Worm (Caenorhabditis elegans) whole organism, L3 larva: ENCODE data around the gene paic-1.

Experiments
- R02D3.7 ChIP-seq: fragments of 150-350 bp; optimal IDR thresholded peaks from 2 replicates; lab custom pipeline; 2014; ENCODE audit warnings: missing biosample characterization, missing genetic modification characterization
- ZK546.5 ChIP-seq: sonication (generic microtip); optimal IDR thresholded peaks from 2 replicates; lab custom pipeline; 2017; ENCODE audit warnings: missing biosample characterization, missing genetic modification characterization
- aly-2 ChIP-seq: fragments of 150-350 bp; optimal IDR thresholded peaks from 2 replicates; lab custom pipeline; 2014; ENCODE audit warnings: missing biosample characterization, missing genetic modification characterization
- ama-1 ChIP-seq: fragments of 150-350 bp; optimal IDR thresholded peaks from 2 replicates; lab custom pipeline; 2018
- ceh-16 ChIP-seq: sonication (generic microtip); optimal IDR thresholded peaks from 2 replicates; lab custom pipeline; 2017; ENCODE audit warnings: missing biosample characterization, missing genetic modification characterization
- ceh-82 ChIP-seq: fragments of 150-350 bp; optimal IDR thresholded peaks from 2 replicates; lab custom pipeline; 2014; ENCODE audit warnings: missing biosample characterization, missing genetic modification characterization
- ceh-9 ChIP-seq: sonication (generic microtip); optimal IDR thresholded peaks from 2 replicates; lab custom pipeline; 2018; ENCODE audit warnings: missing biosample characterization, missing genetic modification characterization
- daf-12 ChIP-seq: fragments of 150-350 bp; optimal IDR thresholded peaks from 2 replicates; lab custom pipeline; 2014; ENCODE audit warnings: missing biosample characterization, missing genetic modification reagents, missing genetic modification characterization
- egl-27 ChIP-seq: sonication (generic microtip); optimal IDR thresholded peaks from 4 replicates; lab custom pipeline; 2017; ENCODE audit warnings: missing biosample characterization, missing genetic modification reagents, missing genetic modification characterization
- elt-1 ChIP-seq: fragments of 150-350 bp; optimal IDR thresholded peaks from 2 replicates; lab custom pipeline; 2014; ENCODE audit warnings: missing biosample characterization, missing genetic modification characterization
- elt-2 ChIP-seq: sonication (generic microtip); optimal IDR thresholded peaks from 2 replicates; lab custom pipeline; 2016; ENCODE audit warnings: missing genetic modification reagents, mild to moderate bottlenecking, missing genetic modification characterization, missing compliant biosample characterization
- elt-3 ChIP-seq, 3 experiments: fragments of 150-350 bp in 1 of 3; sonication (generic microtip) in 2 of 3; optimal IDR thresholded peaks; 2 replicates in 2 of 3; 4 replicates in 1 of 3; lab custom pipeline; 2014 to 2017; ENCODE audit warnings: missing biosample characterization in 3 of 3, missing genetic modification characterization in 3 of 3
- eor-1 ChIP-seq, 2 experiments: fragments of 150-350 bp; optimal IDR thresholded peaks; 2 replicates each; lab custom pipeline; 2014 to 2018; ENCODE audit warnings: missing biosample characterization in 2 of 2, missing genetic modification characterization in 2 of 2
- fkh-10 ChIP-seq: sonication (generic microtip); optimal IDR thresholded peaks from 2 replicates; lab custom pipeline; 2017; ENCODE audit warnings: missing biosample characterization, missing genetic modification reagents, missing genetic modification characterization
- fkh-2 ChIP-seq: fragments of 150-350 bp; optimal IDR thresholded peaks from 2 replicates; lab custom pipeline; 2014; ENCODE audit warnings: missing biosample characterization, missing genetic modification reagents, missing genetic modification characterization
- jun-1 ChIP-seq: fragments of 150-350 bp; optimal IDR thresholded peaks from 2 replicates; lab custom pipeline; 2014; ENCODE audit warnings: missing biosample characterization, missing genetic modification reagents, missing genetic modification characterization
- lin-15B ChIP-seq: fragments of 150-350 bp; optimal IDR thresholded peaks from 2 replicates; lab custom pipeline; 2014; ENCODE audit warnings: missing biosample characterization, missing genetic modification characterization
- lin-39 ChIP-seq: fragments of 150-350 bp; optimal IDR thresholded peaks from 2 replicates; lab custom pipeline; 2018; ENCODE audit warnings: missing biosample characterization, missing genetic modification reagents, missing genetic modification characterization
- lsy-12 ChIP-seq: sonication (generic microtip); optimal IDR thresholded peaks from 2 replicates; lab custom pipeline; 2016; ENCODE audit warnings: mild to moderate bottlenecking, missing genetic modification characterization, missing compliant biosample characterization
- mdl-1 ChIP-seq: fragments of 150-350 bp; optimal IDR thresholded peaks from 2 replicates; lab custom pipeline; 2014; ENCODE audit warnings: missing biosample characterization, missing genetic modification characterization
- nfya-1 ChIP-seq: sonication (generic microtip); optimal IDR thresholded peaks from 2 replicates; lab custom pipeline; 2017; ENCODE audit warnings: missing genetic modification characterization, mild to moderate bottlenecking, missing compliant biosample characterization, antibody characterized with exemption, moderate library complexity; ENCODE audit not compliant: insufficient read depth
- nhr-12 ChIP-seq: fragments of 150-350 bp; optimal IDR thresholded peaks from 2 replicates; lab custom pipeline; 2014; ENCODE audit warnings: missing biosample characterization, missing genetic modification characterization
- nhr-23 ChIP-seq: fragments of 150-350 bp; optimal IDR thresholded peaks from 2 replicates; lab custom pipeline; 2014; ENCODE audit warnings: missing biosample characterization, missing genetic modification reagents, missing genetic modification characterization
- nhr-237 ChIP-seq: fragments of 150-350 bp; optimal IDR thresholded peaks from 2 replicates; lab custom pipeline; 2014; ENCODE audit warnings: missing biosample characterization, missing genetic modification characterization
- nhr-25 ChIP-seq: sonication (generic microtip); optimal IDR thresholded peaks from 2 replicates; lab custom pipeline; 2017; ENCODE audit warnings: missing biosample characterization, missing genetic modification characterization
- nhr-43 ChIP-seq: sonication (generic microtip); optimal IDR thresholded peaks from 2 replicates; lab custom pipeline; 2016; ENCODE audit warnings: mild to moderate bottlenecking, missing genetic modification characterization, missing compliant biosample characterization; ENCODE audit not compliant: poor library complexity, severe bottlenecking
- nhr-67 ChIP-seq: fragments of 150-350 bp; optimal IDR thresholded peaks from 2 replicates; lab custom pipeline; 2014; ENCODE audit warnings: missing biosample characterization, missing genetic modification characterization
- nhr-76 ChIP-seq: fragments of 150-350 bp; sonication (generic microtip); optimal IDR thresholded peaks from 5 replicates; lab custom pipeline; 2014; ENCODE audit warnings: missing biosample characterization, missing genetic modification characterization
- nhr-77 ChIP-seq: fragments of 150-350 bp; optimal IDR thresholded peaks from 2 replicates; lab custom pipeline; 2014; ENCODE audit warnings: missing biosample characterization, missing genetic modification characterization
- pha-4 ChIP-seq: fragments of 150-350 bp; optimal IDR thresholded peaks from 2 replicates; lab custom pipeline; 2014; ENCODE audit warnings: missing biosample characterization, missing genetic modification reagents, missing genetic modification characterization
- pqm-1 ChIP-seq: fragments of 150-350 bp; optimal IDR thresholded peaks from 2 replicates; lab custom pipeline; 2017; ENCODE audit warnings: missing biosample characterization, missing genetic modification characterization, inconsistent platforms
- skn-1 ChIP-seq: fragments of 150-350 bp; optimal IDR thresholded peaks from 2 replicates; lab custom pipeline; 2014; ENCODE audit warnings: missing biosample characterization, missing genetic modification characterization
- snpc-4 ChIP-seq: fragments of 150-350 bp; optimal IDR thresholded peaks from 2 replicates; lab custom pipeline; 2014; ENCODE audit warnings: missing biosample characterization, missing genetic modification characterization
- unc-39 ChIP-seq: sonication (generic microtip); optimal IDR thresholded peaks from 4 replicates; lab custom pipeline; 2017; ENCODE audit warnings: missing biosample characterization, missing genetic modification characterization
- unc-62 ChIP-seq: fragments of 150-350 bp; sonication (generic microtip); optimal IDR thresholded peaks from 4 replicates; lab custom pipeline; 2014; ENCODE audit warnings: missing biosample characterization, missing genetic modification reagents, missing genetic modification characterization
- zag-1 ChIP-seq: fragments of 150-350 bp; optimal IDR thresholded peaks from 2 replicates; lab custom pipeline; 2014; ENCODE audit warnings: missing biosample characterization, missing genetic modification characterization
- ztf-4 ChIP-seq: fragments of 150-350 bp; optimal IDR thresholded peaks from 2 replicates; lab custom pipeline; 2014; ENCODE audit warnings: missing biosample characterization, missing genetic modification characterization

The paic-1 gene

DNA sequence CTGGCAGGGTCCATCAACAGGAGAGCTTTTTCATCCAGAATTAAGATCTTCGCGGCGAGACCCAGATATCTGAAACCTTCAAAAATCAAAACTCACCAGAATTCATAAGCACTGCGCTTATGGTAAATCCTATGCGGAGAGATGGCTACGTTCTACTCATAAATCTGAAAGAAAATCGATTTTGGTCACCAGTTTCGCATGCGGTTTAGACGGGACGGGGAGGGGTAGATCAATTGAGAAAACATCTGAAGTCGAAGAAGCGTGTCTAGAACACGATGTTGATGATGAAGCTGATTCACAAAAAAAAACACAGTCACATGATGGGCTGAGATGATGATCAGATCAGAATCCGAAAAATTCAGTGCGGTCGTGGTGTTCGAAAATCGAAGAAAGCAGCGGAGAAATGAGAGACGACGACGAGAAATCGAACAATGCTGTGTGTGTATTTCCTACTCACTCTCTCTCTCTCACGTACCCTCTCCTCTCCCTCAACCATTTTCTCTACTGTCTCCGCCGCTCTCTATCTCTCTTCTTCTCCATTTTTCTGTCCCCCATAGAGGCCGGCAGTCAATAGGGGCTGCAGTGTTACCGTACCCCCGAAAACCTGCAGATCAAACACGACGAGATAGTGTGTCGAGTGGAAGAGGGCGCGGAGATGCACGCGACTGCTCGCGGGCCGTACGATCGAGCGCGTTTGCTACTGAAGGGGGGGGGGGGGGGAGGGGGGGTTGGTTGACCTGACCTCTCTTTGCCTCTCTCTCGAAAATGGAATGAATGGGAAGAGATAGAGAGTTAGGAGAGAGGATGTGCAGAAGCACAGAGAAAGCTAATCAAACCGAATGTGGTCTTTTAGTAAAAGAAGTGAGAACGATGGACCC is 4.2 kb upstream of the paic-1 start, which contains the start of gene ntl-2 (continued):
- TF ChIP-seq ama-1 (lab: Kevin White, UChicago) (peak; percentile 79), R02D3.7 (tag; lab: Kevin White, UChicago) (peak; percentile 83), jun-1 (tag; lab: Kevin White, UChicago) (peak; percentile 94), nhr-67 (tag; lab: Kevin White, UChicago) (no peak), ceh-16 (tag; lab: Kevin White, UChicago) (no peak), ceh-82 (tag; lab: Kevin White, UChicago) (peak; percentile 91), zag-1 (tag; lab: Kevin White, UChicago) (peak; percentile 64), nhr-23 (tag; lab: Kevin White, UChicago) (peak; percentile 94), lin-15B (tag; lab: Kevin White, UChicago) (peak; percentile 98), ZK546.5 (peak; percentile 97), egl-27 (tag; lab: Kevin White, UChicago) (peak; percentile 80), mdl-1 (tag; lab: Kevin White, UChicago) (peak; percentile 87), nhr-43 (tag; lab: Kevin White, UChicago) (peak; percentile 87), fkh-2 (tag; lab: Kevin White, UChicago) (no peak), lsy-12 (peak; percentile 96), pqm-1 (peak; percentile 85)

DNA sequence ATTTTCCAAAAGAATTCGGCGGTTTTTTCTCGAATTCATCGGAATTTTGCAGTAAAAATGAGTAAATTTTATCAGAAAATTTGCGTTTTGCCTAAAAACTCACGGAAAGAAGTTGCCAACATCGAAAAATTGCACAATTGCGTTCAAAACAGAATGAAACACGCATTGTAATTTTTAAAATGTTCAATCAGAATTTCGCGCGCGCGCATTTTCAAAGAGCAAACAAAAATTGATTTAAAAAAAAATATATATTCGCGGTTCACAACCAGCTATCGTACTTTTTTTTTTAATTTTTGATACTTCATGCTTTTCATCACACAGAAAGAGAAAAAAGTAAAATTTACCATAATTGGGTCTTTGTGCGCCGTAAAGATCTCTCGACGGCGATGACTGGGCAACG is 2.6 kb upstream of the paic-1 start:
- TF ChIP-seq fkh-10 (GFP tag; lab: Kevin White, UChicago) (no peak), mdl-1 (tag; lab: Kevin White, UChicago) (no peak), elt-1 (tag; lab: Kevin White, UChicago) (no peak), pha-4 (tag; lab: Kevin White, UChicago) (no peak), zag-1 (tag; lab: Kevin White, UChicago) (no peak), nhr-76 (tag; lab: Kevin White, UChicago) (no peak), snpc-4 (tag; lab: Kevin White, UChicago) (no peak), ceh-9 (no peak), lin-39 (tag; lab: Kevin White, UChicago) (no peak), nfya-1 (tag; lab: Kevin White, UChicago) (no peak), nhr-237 (no peak), aly-2 (tag; lab: Kevin White, UChicago) (no peak)

DNA sequence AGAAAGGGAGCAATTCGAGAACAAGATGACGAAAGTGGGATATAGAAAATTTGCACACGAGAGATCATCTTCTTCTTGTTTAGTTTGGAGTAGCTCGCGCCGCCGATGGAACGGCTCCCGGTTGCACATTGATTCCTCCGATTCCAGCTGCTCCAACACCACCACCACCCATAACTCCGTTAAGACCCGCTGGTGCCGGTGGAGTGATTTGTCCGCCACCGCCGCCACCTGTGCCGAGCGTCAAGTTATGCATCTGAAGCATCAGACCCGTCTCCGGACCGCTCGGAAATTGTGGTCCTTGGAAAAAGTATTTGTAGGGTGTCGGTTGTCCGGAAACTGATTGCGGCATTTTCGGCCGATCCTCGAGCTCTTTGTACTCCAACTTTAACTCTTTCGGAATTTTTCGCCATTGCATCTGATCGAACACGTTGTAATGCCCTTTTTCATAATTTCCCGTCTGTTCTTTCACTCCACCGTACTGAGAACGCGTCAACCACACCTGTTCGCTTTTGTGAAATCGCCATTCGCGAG is 607 bp upstream of the paic-1 start:
- TF ChIP-seq ZK546.5, result no peak
- no peak for TF ChIP-seq skn-1 (tag; lab: Kevin White, UChicago)
- no peak for TF ChIP-seq unc-62 (GFP tag; lab: Kevin White, UChicago)
- no peak for TF ChIP-seq nhr-77 (tag; lab: Kevin White, UChicago)
- TF ChIP-seq lsy-12, result no peak
- TF ChIP-seq nhr-12 (tag; lab: Kevin White, UChicago), result no peak
- TF ChIP-seq lin-15B (tag; lab: Kevin White, UChicago), result no peak
- TF ChIP-seq eor-1 (tag; optimal IDR thresholded peaks at IDR 0.05; lab: Kevin White, UChicago), result no peak
- no peak for TF ChIP-seq daf-12
- no peak for TF ChIP-seq elt-3 (tag; optimal IDR thresholded peaks at IDR 0.05; lab: Kevin White, UChicago)
- TF ChIP-seq mdl-1 (tag; lab: Kevin White, UChicago), result no peak
- no peak for TF ChIP-seq elt-1 (tag; lab: Kevin White, UChicago)
- no peak for TF ChIP-seq ztf-4 (tag; lab: Kevin White, UChicago)
- no peak for TF ChIP-seq egl-27 (tag; lab: Kevin White, UChicago)
- TF ChIP-seq nhr-25 (tag; lab: Kevin White, UChicago), result no peak
- TF ChIP-seq, all 47 proteins: peak for 0

DNA sequence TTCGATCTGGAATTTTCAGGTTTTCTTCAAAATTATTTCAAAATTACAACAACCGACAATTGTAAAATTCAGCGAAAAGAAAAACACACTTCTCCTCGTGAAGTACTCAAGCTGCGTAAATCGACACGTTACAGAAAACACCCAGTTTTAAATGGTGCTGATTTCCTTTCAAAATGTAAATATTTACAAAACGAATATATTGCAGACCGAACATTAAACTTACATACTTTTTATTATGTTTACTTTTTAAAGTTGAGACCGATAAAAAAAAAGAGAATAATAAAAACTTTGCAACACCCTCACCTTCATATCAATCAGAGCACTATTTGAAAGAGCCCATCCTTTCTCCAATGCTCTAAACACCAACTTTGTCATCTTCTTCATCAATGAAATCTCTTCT is 1.5 kb downstream of the paic-1 start:
- TF ChIP-seq elt-2 (peak; percentile 0), ZK546.5 (no peak), daf-12 (no peak), nhr-12 (tag; lab: Kevin White, UChicago) (no peak), unc-39 (tag; lab: Kevin White, UChicago) (no peak), R02D3.7 (tag; lab: Kevin White, UChicago) (no peak), pha-4 (tag; lab: Kevin White, UChicago) (peak; percentile 78)
